Worm (Caenorhabditis elegans) whole organism, young adult: ENCODE results near the gene hpo-19.

ENCODE experiments used
- Y95B8A.8 ChIP-seq: fragments of 200-800 bp; sonication (Bioruptor generic); IDR thresholded peaks from 2 replicates; pipeline ENCODE4 v1.3.6; 2022; ENCODE audit warnings: missing genetic modification reagents, missing genetic modification characterization, missing compliant biosample characterization
- ama-1 ChIP-seq, 3 experiments: fragments of 150-350 bp in 1 of 3; sonication (generic microtip) in 2 of 3; optimal IDR thresholded peaks; 2 replicates each; lab custom pipeline; 2014 to 2018; ENCODE audit warnings: missing biosample characterization in 2 of 3, missing genetic modification characterization in 2 of 3, missing genetic modification reagents in 2 of 3
- attf-5 ChIP-seq: fragments of 200-800 bp; sonication (Bioruptor generic); optimal IDR thresholded peaks from 2 replicates; lab custom pipeline; 2018; ENCODE audit warnings: mild to moderate bottlenecking, missing genetic modification characterization, missing compliant biosample characterization
- him-1 ChIP-seq: sonication (generic microtip); optimal IDR thresholded peaks from 2 replicates; lab custom pipeline; 2016; ENCODE audit warnings: missing genotype, missing genetic modification reagents, missing genetic modification characterization, missing compliant biosample characterization
- hlh-12 ChIP-seq: sonication (generic microtip); optimal IDR thresholded peaks from 2 replicates; lab custom pipeline; 2016; ENCODE audit warnings: missing genetic modification characterization, missing compliant biosample characterization
- sea-2 ChIP-seq: fragments of 200-800 bp; sonication (Bioruptor generic); IDR thresholded peaks from 2 replicates; pipeline ENCODE4 v1.3.6; 2022; ENCODE audit warnings: missing genetic modification characterization, missing compliant biosample characterization
- tlf-1 ChIP-seq: fragments of 200-800 bp; sonication (Bioruptor generic); optimal IDR thresholded peaks from 2 replicates; lab custom pipeline; 2018; ENCODE audit warnings: mild to moderate bottlenecking, missing genetic modification characterization, missing compliant biosample characterization
- unc-62 ChIP-seq: fragments of 150-350 bp; optimal IDR thresholded peaks from 2 replicates; lab custom pipeline; 2014; ENCODE audit warnings: missing biosample characterization, missing genetic modification reagents, missing genetic modification characterization

- TF ChIP-seq Y95B8A.8 (GFP tag; lab: Robert Waterston, UW) (no peak), unc-62 (GFP tag; lab: Kevin White, UChicago) (no peak), attf-5 (no peak), ama-1 (optimal IDR thresholded peaks at IDR 0.05; lab: Kevin White, UChicago) (no peak), ama-1 (GFP tag; optimal IDR thresholded peaks at IDR 0.05; lab: Kevin White, UChicago) (no peak), him-1 (tag; lab: Kevin White, UChicago) (no peak), sea-2 (GFP tag; lab: Robert Waterston, UW) (no peak), hlh-12 (no peak), tlf-1 (no peak)
These were observed 24.8 kb downstream of the hpo-19 start for ce11 chrV:6461250-6461649.
